Worm (Caenorhabditis elegans) whole organism, early embryonic: Measurements from ENCODE around the gene nhr-131.

Experiments
- B0310.2 ChIP-seq: sonication (generic microtip); optimal IDR thresholded peaks from 2 replicates; lab custom pipeline; 2016; ENCODE audit warnings: mild to moderate bottlenecking, missing genetic modification characterization, missing compliant biosample characterization
- F13C5.2 ChIP-seq: sonication (generic microtip); optimal IDR thresholded peaks from 2 replicates; lab custom pipeline; 2017; ENCODE audit warnings: mild to moderate bottlenecking, missing genetic modification characterization, inconsistent platforms, missing compliant biosample characterization
- aly-1 ChIP-seq: sonication (generic microtip); optimal IDR thresholded peaks from 2 replicates; lab custom pipeline; 2016; ENCODE audit warnings: missing genetic modification characterization, missing compliant biosample characterization
- ama-1 ChIP-seq: fragments of 150-350 bp; optimal IDR thresholded peaks from 2 replicates; lab custom pipeline; 2014
- ceh-13 ChIP-seq: fragments of 200-800 bp; sonication (Bioruptor generic); optimal IDR thresholded peaks from 2 replicates; lab custom pipeline; 2018; ENCODE audit warnings: mild to moderate bottlenecking, missing genetic modification characterization, missing compliant biosample characterization
- ceh-36 ChIP-seq: sonication (generic microtip); optimal IDR thresholded peaks from 2 replicates; lab custom pipeline; 2016; ENCODE audit warnings: missing genetic modification characterization, inconsistent platforms, missing compliant biosample characterization
- ets-7 ChIP-seq: sonication (generic microtip); optimal IDR thresholded peaks from 2 replicates; lab custom pipeline; 2016; ENCODE audit warnings: missing genotype, missing genetic modification characterization, missing compliant biosample characterization
- flt-1 ChIP-seq: fragments of 200-800 bp; sonication (Bioruptor generic); IDR thresholded peaks from 2 replicates; pipeline ENCODE4 v1.3.6; 2022; ENCODE audit warnings: missing genetic modification characterization, missing compliant biosample characterization
- hmbx-1 ChIP-seq: sonication (generic microtip); optimal IDR thresholded peaks from 2 replicates; lab custom pipeline; 2016; ENCODE audit warnings: mild to moderate bottlenecking, missing genetic modification characterization, missing compliant biosample characterization
- hmg-4 ChIP-seq: fragments of 200-800 bp; sonication (Bioruptor generic); optimal IDR thresholded peaks from 2 replicates; lab custom pipeline; 2018; ENCODE audit warnings: mild to moderate bottlenecking, missing genetic modification characterization, missing compliant biosample characterization
- hnd-1 ChIP-seq: sonication (generic microtip); optimal IDR thresholded peaks from 2 replicates; lab custom pipeline; 2016; ENCODE audit warnings: missing genetic modification characterization, missing compliant biosample characterization
- pes-1 ChIP-seq: fragments of 200-800 bp; sonication (Bioruptor generic); IDR thresholded peaks from 2 replicates; pipeline ENCODE4 v1.3.6; 2022; ENCODE audit warnings: missing genetic modification reagents, missing genetic modification characterization, missing compliant biosample characterization
- scrt-1 ChIP-seq: fragments of 200-800 bp; sonication (Bioruptor generic); IDR thresholded peaks from 2 replicates; pipeline ENCODE4 v1.3.6; 2022; ENCODE audit warnings: missing genetic modification characterization, missing compliant biosample characterization
- sea-1 ChIP-seq: fragments of 200-800 bp; sonication (Bioruptor generic); conservative IDR thresholded peaks from 2 replicates; pipeline ENCODE4 v1.3.6; 2022; ENCODE audit warnings: missing genetic modification characterization, missing compliant biosample characterization
- tbx-11 ChIP-seq: fragments of 200-800 bp; sonication (Bioruptor generic); IDR thresholded peaks from 2 replicates; pipeline ENCODE4 v1.3.6; 2022; ENCODE audit warnings: missing genetic modification characterization, missing compliant biosample characterization
- tbx-37 ChIP-seq: fragments of 200-800 bp; sonication (Bioruptor generic); conservative IDR thresholded peaks from 2 replicates; pipeline ENCODE4 v1.3.6; 2022; ENCODE audit warnings: missing genetic modification reagents, missing genetic modification characterization, missing compliant biosample characterization
- tra-4 ChIP-seq: sonication (generic microtip); optimal IDR thresholded peaks from 2 replicates; lab custom pipeline; 2017; ENCODE audit warnings: missing genetic modification characterization, missing compliant biosample characterization

The nhr-131 gene

DNA sequence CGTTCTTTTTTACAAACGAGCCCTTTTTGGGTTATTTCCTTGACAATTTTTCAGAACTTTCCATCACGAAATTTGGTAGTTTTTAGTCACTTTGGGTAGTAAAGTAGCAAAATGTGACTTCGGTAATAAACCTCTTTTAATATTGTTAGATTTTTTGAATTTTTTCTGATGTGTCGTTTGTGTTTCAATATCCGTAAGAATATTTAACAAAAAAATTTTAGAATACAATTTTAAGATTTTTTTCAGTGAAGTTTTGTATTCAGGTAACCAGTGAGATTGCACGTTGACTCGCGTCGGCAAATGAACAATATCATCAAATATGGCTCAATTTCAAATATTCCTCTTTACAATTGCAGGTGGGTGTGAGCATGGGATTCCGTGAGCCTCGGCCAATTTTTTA, 21.6 kb upstream of the nhr-131 start, which contains the start of gene srt-31:
Gene srt-31 (plus strand): TSS at position 301 of the 400 bp plus-strand sequence.
- TF ChIP-seq flt-1 (no peak), tra-4 (tag; lab: Kevin White, UChicago) (no peak), hnd-1 (tag; lab: Kevin White, UChicago) (no peak), ceh-36 (tag; lab: Kevin White, UChicago) (no peak), aly-1 (tag; lab: Kevin White, UChicago) (no peak), ceh-13 (GFP tag; lab: Kevin White, UChicago) (no peak), F13C5.2 (tag; lab: Kevin White, UChicago) (no peak), sea-1 (GFP tag; lab: Robert Waterston, UW) (no peak), scrt-1 (GFP tag; lab: Robert Waterston, UW) (no peak), pes-1 (no peak), B0310.2 (tag; lab: Kevin White, UChicago) (no peak), ets-7 (tag; lab: Kevin White, UChicago) (no peak), hmbx-1 (no peak), ama-1 (no peak), tbx-37 (GFP tag; lab: Robert Waterston, UW) (no peak), tbx-11 (no peak), hmg-4 (GFP tag; lab: Kevin White, UChicago) (no peak)

DNA sequence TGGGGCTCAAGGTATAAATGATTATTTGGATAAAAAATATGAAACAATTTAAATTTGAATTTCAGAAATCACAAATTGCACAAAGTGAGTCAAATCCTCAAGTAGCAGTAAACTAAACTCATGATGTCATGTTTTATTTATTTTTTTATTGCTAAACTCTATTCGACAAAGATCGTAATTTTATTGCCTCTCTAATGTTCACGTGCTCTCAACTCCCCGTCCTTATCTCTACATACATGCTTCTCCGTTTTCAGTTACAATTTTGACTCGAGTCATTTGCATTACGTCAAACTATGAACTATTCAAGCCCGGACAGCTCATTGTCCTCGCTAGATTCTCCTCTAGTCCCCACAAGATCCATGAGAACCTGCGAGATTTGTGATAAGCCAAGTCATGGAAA, 19.7 kb upstream of the nhr-131 start, which contains the start of gene nhr-99:
Gene nhr-99 (plus strand): TSS at position 263 of the 400 bp plus-strand sequence.
- TF ChIP-seq tbx-11 (no peak), flt-1 (no peak), scrt-1 (GFP tag; lab: Robert Waterston, UW) (no peak), ceh-13 (GFP tag; lab: Kevin White, UChicago) (no peak), ets-7 (tag; lab: Kevin White, UChicago) (no peak), sea-1 (GFP tag; lab: Robert Waterston, UW) (no peak), pes-1 (no peak), F13C5.2 (tag; lab: Kevin White, UChicago) (no peak), ceh-36 (tag; lab: Kevin White, UChicago) (no peak), hmg-4 (GFP tag; lab: Kevin White, UChicago) (no peak), B0310.2 (tag; lab: Kevin White, UChicago) (no peak), tbx-37 (GFP tag; lab: Robert Waterston, UW) (no peak), ama-1 (no peak), tra-4 (tag; lab: Kevin White, UChicago) (no peak), hmbx-1 (no peak), hnd-1 (tag; lab: Kevin White, UChicago) (no peak)

DNA sequence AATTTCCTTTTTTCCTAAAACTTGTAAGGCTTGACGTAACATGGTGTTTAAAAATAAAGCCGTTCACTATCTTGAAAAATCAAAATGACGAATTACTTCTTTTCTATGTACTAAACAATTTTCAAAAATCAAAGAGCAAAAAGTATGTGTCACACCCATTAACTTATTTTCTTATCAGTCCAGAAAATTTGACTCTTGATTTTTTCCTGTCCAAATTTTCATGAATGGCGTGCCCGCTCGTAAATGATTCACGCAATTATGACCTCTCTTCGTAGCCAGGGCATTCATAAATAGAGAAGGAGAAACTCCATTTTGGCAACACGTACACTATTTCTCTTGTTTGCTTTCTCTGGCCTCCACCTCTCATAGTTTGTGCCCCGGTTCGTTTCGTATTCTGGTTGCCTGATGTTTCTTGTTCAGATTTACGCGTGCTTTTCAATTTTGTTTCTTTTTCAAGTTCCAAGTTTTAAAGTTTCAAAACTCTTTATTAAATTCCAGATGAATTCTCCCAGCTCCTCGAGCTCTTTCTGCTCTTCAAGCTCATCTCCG, 16.4 kb upstream of the nhr-131 start, which contains the start of gene nhr-55:
Gene nhr-55 (plus strand): TSS at position 499 of the 549 bp plus-strand sequence.
- TF ChIP-seq hmbx-1 (no peak), pes-1 (no peak), tbx-37 (GFP tag; lab: Robert Waterston, UW) (no peak), B0310.2 (tag; lab: Kevin White, UChicago) (no peak), tbx-11 (no peak), sea-1 (GFP tag; lab: Robert Waterston, UW) (no peak), hmg-4 (GFP tag; lab: Kevin White, UChicago) (no peak), ama-1 (no peak), ets-7 (tag; lab: Kevin White, UChicago) (no peak)

DNA sequence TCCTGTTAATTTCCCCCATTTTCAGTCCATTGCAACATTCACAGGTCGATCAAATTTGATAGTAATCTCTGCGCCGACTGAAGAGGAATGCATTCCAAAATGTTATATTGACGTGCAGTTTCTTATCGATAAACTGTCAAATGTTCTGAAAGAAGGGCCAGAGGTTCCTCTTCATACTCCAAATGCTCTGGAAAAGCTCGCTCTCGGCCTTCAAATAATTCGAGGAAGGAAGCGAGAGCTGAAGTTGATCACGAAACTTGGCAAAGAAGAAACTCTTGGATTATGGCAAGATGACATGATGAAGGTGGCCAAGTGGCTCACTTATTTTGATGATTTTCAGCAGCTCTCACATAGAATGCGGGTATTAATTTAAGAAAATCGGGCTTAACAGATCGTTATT, 15.1 kb upstream of the nhr-131 start:
- TF ChIP-seq F13C5.2 (tag; lab: Kevin White, UChicago) (no peak), B0310.2 (tag; lab: Kevin White, UChicago) (no peak), aly-1 (tag; lab: Kevin White, UChicago) (no peak), hnd-1 (tag; lab: Kevin White, UChicago) (no peak), hmg-4 (GFP tag; lab: Kevin White, UChicago) (no peak), sea-1 (GFP tag; lab: Robert Waterston, UW) (no peak), pes-1 (no peak), ceh-36 (tag; lab: Kevin White, UChicago) (no peak), flt-1 (no peak), tbx-37 (GFP tag; lab: Robert Waterston, UW) (no peak), ceh-13 (GFP tag; lab: Kevin White, UChicago) (no peak), hmbx-1 (no peak), scrt-1 (GFP tag; lab: Robert Waterston, UW) (no peak), ets-7 (tag; lab: Kevin White, UChicago) (no peak), tra-4 (tag; lab: Kevin White, UChicago) (no peak), tbx-11 (no peak), ama-1 (no peak)

DNA sequence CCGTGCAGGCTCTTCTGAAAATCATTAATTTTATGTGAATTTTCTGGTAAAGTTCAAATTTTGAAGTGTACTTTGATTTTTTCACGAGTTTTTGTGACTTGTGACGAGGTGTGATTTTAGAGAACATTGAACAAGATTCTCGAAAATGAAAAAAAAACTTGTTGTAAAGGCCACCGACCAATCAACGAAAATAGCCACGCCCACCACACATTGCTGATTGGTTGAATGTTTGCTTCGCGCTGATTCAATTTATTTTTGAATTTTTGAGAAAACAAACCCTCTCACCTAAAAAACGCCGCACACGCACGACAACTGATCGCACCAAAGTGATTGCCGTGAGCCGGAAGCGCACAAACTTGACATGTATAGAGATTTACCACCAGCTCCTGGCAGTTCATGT, 11.3 kb upstream of the nhr-131 start:
- TF ChIP-seq ceh-13 (GFP tag; lab: Kevin White, UChicago): no peak

DNA sequence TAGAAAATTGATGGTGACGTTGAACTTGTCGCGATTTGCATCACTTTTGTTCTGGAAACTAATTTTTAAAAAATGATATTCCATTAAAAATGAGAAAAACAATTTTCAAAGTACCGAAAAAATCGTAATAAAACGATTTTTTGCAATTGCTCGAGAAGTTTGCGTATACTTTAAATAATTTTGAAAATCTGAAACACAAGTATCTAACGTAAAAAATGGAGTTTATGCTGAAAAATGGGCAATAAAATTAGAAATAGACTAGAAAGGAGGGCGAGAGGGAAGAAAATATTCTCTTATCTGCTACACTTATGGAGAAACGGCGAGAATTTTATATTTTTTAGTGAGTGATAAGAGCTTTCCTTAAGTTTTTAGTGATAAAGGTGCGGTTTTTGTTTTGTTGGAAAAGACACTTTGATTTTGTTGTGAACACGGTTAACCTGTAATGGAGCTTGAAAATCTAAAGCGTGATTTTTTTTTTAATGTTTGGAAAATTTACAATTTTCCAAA, 10.8 kb upstream of the nhr-131 start, which contains the start of gene nhr-130:
Gene nhr-130 (minus strand): TSS at position 51 of the 507 bp plus-strand sequence.
- no peak for TF ChIP-seq aly-1 (tag; lab: Kevin White, UChicago)
- no peak for TF ChIP-seq flt-1
- no peak for TF ChIP-seq hmbx-1
- no peak for TF ChIP-seq tbx-37 (GFP tag; lab: Robert Waterston, UW)
- no peak for TF ChIP-seq ceh-36 (tag; lab: Kevin White, UChicago)
- TF ChIP-seq B0310.2 (tag; lab: Kevin White, UChicago): no peak
- TF ChIP-seq ets-7 (tag; lab: Kevin White, UChicago): no peak
- no peak for TF ChIP-seq ama-1
- TF ChIP-seq tbx-11: no peak
- TF ChIP-seq ceh-13 (GFP tag; lab: Kevin White, UChicago): no peak
- no peak for TF ChIP-seq hmg-4 (GFP tag; lab: Kevin White, UChicago)

DNA sequence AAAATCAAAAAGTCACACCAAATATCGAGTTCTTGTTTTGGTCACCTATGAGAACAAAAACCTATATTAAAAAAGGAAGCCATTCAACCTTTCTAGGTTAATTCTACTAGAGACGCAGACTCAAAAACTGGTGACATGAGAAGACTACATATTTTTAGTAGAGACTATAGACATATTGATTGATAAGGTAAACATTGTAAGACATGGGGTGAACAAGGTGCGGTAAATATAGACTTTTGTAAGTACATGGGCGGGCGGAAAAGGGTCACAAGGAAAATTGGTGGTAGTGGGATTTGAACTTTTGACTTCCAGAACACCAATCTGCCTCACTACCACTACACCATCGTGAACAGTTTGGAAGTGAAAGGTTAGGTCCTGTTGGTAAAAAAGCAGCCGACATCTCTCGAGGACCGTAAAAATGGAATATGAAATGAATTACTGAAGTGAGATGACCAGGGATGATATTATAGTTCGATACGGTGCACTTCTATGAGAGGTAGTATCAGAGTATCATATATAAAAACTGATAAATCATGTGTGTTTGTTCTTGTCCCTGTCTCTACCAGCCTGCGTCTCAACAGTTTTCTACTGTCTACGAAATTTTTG, 9.8 kb upstream of the nhr-131 start, which contains the start of gene nhr-212:
Gene nhr-212 (plus strand): TSS at position 573 of the 606 bp plus-strand sequence.
- TF ChIP-seq tra-4 (tag; lab: Kevin White, UChicago) (no peak), flt-1 (no peak), scrt-1 (GFP tag; lab: Robert Waterston, UW) (no peak)
